Fruit fly (Drosophila melanogaster) whole organism, prepupa: ENCODE measurements around the gene CG12290.

ENCODE experiments used
- Blimp-1 ChIP-seq: fragments of 200-800 bp; sonication (Bioruptor generic); optimal IDR thresholded peaks from 3 replicates; lab custom pipeline; 2017; ENCODE audit warnings: missing biosample characterization, missing genetic modification characterization, mild to moderate bottlenecking, moderate library complexity, missing genetic modification reagents
- CG10631 ChIP-seq: fragments of 200-800 bp; sonication (Bioruptor generic); optimal IDR thresholded peaks from 2 replicates; lab custom pipeline; 2016; ENCODE audit warnings: missing biosample characterization, missing genetic modification characterization
- CG11294 ChIP-seq: fragments of 200-800 bp; sonication (Bioruptor generic); IDR thresholded peaks from 2 replicates; pipeline ENCODE4 v1.3.6; 2022; ENCODE audit warnings: missing biosample characterization, missing genetic modification characterization
- CG11762 ChIP-seq: fragments of 200-800 bp; sonication (Bioruptor generic); optimal IDR thresholded peaks from 3 replicates; lab custom pipeline; 2016; ENCODE audit warnings: missing biosample characterization, missing genetic modification characterization; ENCODE audit not compliant: insufficient read depth
- CG11902 ChIP-seq: fragments of 200-800 bp; sonication (Bioruptor generic); optimal IDR thresholded peaks from 3 replicates; lab custom pipeline; 2016; ENCODE audit warnings: missing biosample characterization, missing genetic modification characterization
- CG15336 ChIP-seq: fragments of 200-800 bp; sonication (Bioruptor generic); IDR thresholded peaks from 2 replicates; pipeline ENCODE4 v1.3.6; 2022; ENCODE audit warnings: missing biosample characterization, missing genetic modification characterization
- CG16779 ChIP-seq: fragments of 200-800 bp; sonication (Bioruptor generic); optimal IDR thresholded peaks from 3 replicates; lab custom pipeline; 2017; ENCODE audit warnings: missing biosample characterization, mild to moderate bottlenecking, missing genetic modification characterization
- CG3032 ChIP-seq: fragments of 200-800 bp; optimal IDR thresholded peaks from 2 replicates; lab custom pipeline; 2019; ENCODE audit warnings: missing biosample characterization, mild to moderate bottlenecking, missing genetic modification characterization, moderate library complexity
- CG31627 ChIP-seq: fragments of 200-800 bp; sonication (Bioruptor generic); optimal IDR thresholded peaks from 3 replicates; lab custom pipeline; 2016; ENCODE audit warnings: missing biosample characterization, missing genetic modification characterization
- CG32006 ChIP-seq: fragments of 200-800 bp; sonication (Bioruptor generic); optimal IDR thresholded peaks from 3 replicates; lab custom pipeline; 2017; ENCODE audit warnings: missing biosample characterization, mild to moderate bottlenecking, missing genetic modification characterization
- CG34406 ChIP-seq: fragments of 200-800 bp; sonication (Bioruptor generic); optimal IDR thresholded peaks from 3 replicates; lab custom pipeline; 2016; ENCODE audit warnings: missing biosample characterization, missing genetic modification characterization
- CG3919 ChIP-seq: fragments of 200-800 bp; sonication (Bioruptor generic); optimal IDR thresholded peaks from 3 replicates; lab custom pipeline; 2016; ENCODE audit warnings: missing biosample characterization, missing genetic modification characterization
- CG4318 ChIP-seq: fragments of 200-800 bp; sonication (Bioruptor generic); optimal IDR thresholded peaks from 3 replicates; lab custom pipeline; 2017; ENCODE audit warnings: missing biosample characterization, mild to moderate bottlenecking, missing genetic modification characterization
- CG6276 ChIP-seq: fragments of 200-800 bp; sonication (Bioruptor generic); optimal IDR thresholded peaks from 2 replicates; lab custom pipeline; 2017; ENCODE audit warnings: missing biosample characterization, mild to moderate bottlenecking, missing genetic modification characterization
- CG6792 ChIP-seq: fragments of 200-800 bp; sonication (Bioruptor generic); optimal IDR thresholded peaks from 3 replicates; lab custom pipeline; 2016; ENCODE audit warnings: missing biosample characterization, missing genetic modification characterization
- CG6808 ChIP-seq: fragments of 200-800 bp; sonication (Bioruptor generic); optimal IDR thresholded peaks from 3 replicates; lab custom pipeline; 2017; ENCODE audit warnings: missing biosample characterization, missing genetic modification characterization, mild to moderate bottlenecking, moderate library complexity, missing genetic modification reagents
- CG6854 ChIP-seq: fragments of 200-800 bp; sonication (Bioruptor generic); optimal IDR thresholded peaks from 2 replicates; lab custom pipeline; 2017; ENCODE audit warnings: missing biosample characterization, mild to moderate bottlenecking, missing genetic modification characterization
- CG7368 ChIP-seq: fragments of 200-800 bp; sonication (Bioruptor generic); optimal IDR thresholded peaks from 3 replicates; lab custom pipeline; 2016; ENCODE audit warnings: missing biosample characterization, missing genetic modification characterization
- CG8119 ChIP-seq: fragments of 200-800 bp; sonication (Bioruptor generic); IDR thresholded peaks from 3 replicates; pipeline ENCODE4 v1.3.6; 2022; ENCODE audit warnings: missing biosample characterization, missing genetic modification characterization
- CG8319 ChIP-seq: fragments of 200-800 bp; sonication (Bioruptor generic); optimal IDR thresholded peaks from 3 replicates; lab custom pipeline; 2016; ENCODE audit warnings: missing biosample characterization, missing genetic modification characterization
- CG8632 ChIP-seq: fragments of 200-800 bp; sonication (Bioruptor generic); optimal IDR thresholded peaks from 3 replicates; lab custom pipeline; 2016; ENCODE audit warnings: missing biosample characterization, missing genetic modification characterization
- CG9139 ChIP-seq: fragments of 200-800 bp; sonication (Bioruptor generic); optimal IDR thresholded peaks from 3 replicates; lab custom pipeline; 2017; ENCODE audit warnings: missing biosample characterization, mild to moderate bottlenecking, missing genetic modification characterization
- Eip75B ChIP-seq: fragments of 200-800 bp; sonication (Bioruptor generic); optimal IDR thresholded peaks from 3 replicates; lab custom pipeline; 2016; ENCODE audit warnings: missing biosample characterization, missing genetic modification characterization
- Eip78C ChIP-seq: fragments of 200-800 bp; sonication (Bioruptor generic); peaks from one replicate; lab custom pipeline; 2016; ENCODE audit warnings: missing biosample characterization, missing genetic modification characterization
- Gug ChIP-seq: fragments of 200-800 bp; sonication (Bioruptor generic); IDR thresholded peaks from 2 replicates; pipeline ENCODE4 v1.3.6; 2022; ENCODE audit warnings: missing biosample characterization, missing genetic modification characterization
- Hr38 ChIP-seq: sonication (Bioruptor generic); optimal IDR thresholded peaks from 2 replicates; lab custom pipeline; 2016; ENCODE audit warnings: missing biosample characterization, missing genetic modification characterization
- Hr39 ChIP-seq: fragments of 200-800 bp; sonication (Bioruptor generic); optimal IDR thresholded peaks from 2 replicates; lab custom pipeline; 2016; ENCODE audit warnings: missing biosample characterization, missing genetic modification characterization
- Lpt ChIP-seq: fragments of 200-800 bp; sonication (Bioruptor generic); optimal IDR thresholded peaks from 3 replicates; lab custom pipeline; 2016; ENCODE audit warnings: missing biosample characterization, missing genetic modification characterization
- Smox ChIP-seq: fragments of 200-800 bp; sonication (Bioruptor generic); optimal IDR thresholded peaks from 3 replicates; lab custom pipeline; 2016; ENCODE audit warnings: missing biosample characterization, missing genetic modification characterization
- Sox102F ChIP-seq: fragments of 200-800 bp; sonication (Bioruptor generic); optimal IDR thresholded peaks from 2 replicates; lab custom pipeline; 2016; ENCODE audit warnings: missing biosample characterization, mild to moderate bottlenecking, missing genetic modification characterization
- Sox14 ChIP-seq: fragments of 200-800 bp; sonication (Bioruptor generic); optimal IDR thresholded peaks from 3 replicates; lab custom pipeline; 2016; ENCODE audit warnings: missing biosample characterization, missing genetic modification characterization
- achi ChIP-seq: fragments of 200-800 bp; sonication (Bioruptor generic); optimal IDR thresholded peaks from 3 replicates; lab custom pipeline; 2016; ENCODE audit warnings: missing biosample characterization, missing genetic modification characterization
- acj6 ChIP-seq: fragments of 200-800 bp; sonication (Bioruptor generic); optimal IDR thresholded peaks from 3 replicates; lab custom pipeline; 2016; ENCODE audit warnings: missing biosample characterization, missing genetic modification characterization
- dac ChIP-seq: fragments of 200-800 bp; sonication (Bioruptor generic); optimal IDR thresholded peaks from 2 replicates; lab custom pipeline; 2017; ENCODE audit warnings: missing biosample characterization, mild to moderate bottlenecking, missing genetic modification characterization
- dsx ChIP-seq: fragments of 200-800 bp; optimal IDR thresholded peaks from 3 replicates; lab custom pipeline; 2019; ENCODE audit warnings: missing biosample characterization, mild to moderate bottlenecking, missing genetic modification characterization, moderate library complexity; ENCODE audit not compliant: poor library complexity, severe bottlenecking
- eg ChIP-seq: fragments of 200-800 bp; sonication (Bioruptor generic); IDR thresholded peaks from 3 replicates; pipeline ENCODE4 v1.3.6; 2022; ENCODE audit warnings: missing biosample characterization, missing genetic modification characterization
- esn ChIP-seq: fragments of 200-800 bp; sonication (Bioruptor generic); optimal IDR thresholded peaks from 2 replicates; lab custom pipeline; 2016; ENCODE audit warnings: missing biosample characterization, mild to moderate bottlenecking, missing genetic modification characterization, moderate library complexity
- fd59A ChIP-seq: fragments of 200-800 bp; sonication (Bioruptor generic); optimal IDR thresholded peaks from 2 replicates; lab custom pipeline; 2017; ENCODE audit warnings: missing biosample characterization, mild to moderate bottlenecking, missing genetic modification characterization, missing genetic modification reagents
- fd85E ChIP-seq: fragments of 200-800 bp; sonication (Bioruptor generic); optimal IDR thresholded peaks from 3 replicates; lab custom pipeline; 2016; ENCODE audit warnings: missing biosample characterization, missing genetic modification characterization
- fkh ChIP-seq: fragments of 200-800 bp; sonication (Bioruptor generic); optimal IDR thresholded peaks from 3 replicates; lab custom pipeline; 2017; ENCODE audit warnings: missing biosample characterization, mild to moderate bottlenecking, missing genetic modification characterization, moderate library complexity
- net ChIP-seq: fragments of 200-800 bp; sonication (Bioruptor generic); optimal IDR thresholded peaks from 3 replicates; lab custom pipeline; 2016; ENCODE audit warnings: missing biosample characterization, missing genetic modification characterization
- salr ChIP-seq, 2 experiments: fragments of 200-800 bp; sonication (Bioruptor generic); optimal IDR thresholded peaks; 3 replicates each; lab custom pipeline; 2016 to 2018; ENCODE audit warnings: missing biosample characterization in 2 of 2, missing genetic modification characterization in 2 of 2, mild to moderate bottlenecking in 1 of 2
- spab ChIP-seq: fragments of 200-800 bp; sonication (Bioruptor generic); optimal IDR thresholded peaks from 2 replicates; lab custom pipeline; 2017; ENCODE audit warnings: missing biosample characterization, mild to moderate bottlenecking, missing genetic modification characterization, missing genetic modification reagents
- ss ChIP-seq, 2 experiments: fragments of 200-800 bp; sonication (Bioruptor generic); optimal IDR thresholded peaks; 2 replicates in 1 of 2; 3 replicates in 1 of 2; lab custom pipeline; 2017 to 2018; ENCODE audit warnings: mild to moderate bottlenecking in 2 of 2, missing biosample characterization in 2 of 2, missing genetic modification characterization in 2 of 2, moderate library complexity in 1 of 2
- svp ChIP-seq: fragments of 200-800 bp; sonication (Bioruptor generic); peaks from one replicate; lab custom pipeline; 2016; ENCODE audit warnings: missing biosample characterization, missing genetic modification characterization
- topi ChIP-seq: fragments of 200-800 bp; sonication (Bioruptor generic); optimal IDR thresholded peaks from 3 replicates; lab custom pipeline; 2016; ENCODE audit warnings: missing biosample characterization, missing genetic modification characterization
- vri ChIP-seq: fragments of 200-800 bp; sonication (Bioruptor generic); optimal IDR thresholded peaks from 3 replicates; lab custom pipeline; 2016; ENCODE audit warnings: missing biosample characterization, mild to moderate bottlenecking, missing genetic modification characterization

CG12290 gene

DNA sequence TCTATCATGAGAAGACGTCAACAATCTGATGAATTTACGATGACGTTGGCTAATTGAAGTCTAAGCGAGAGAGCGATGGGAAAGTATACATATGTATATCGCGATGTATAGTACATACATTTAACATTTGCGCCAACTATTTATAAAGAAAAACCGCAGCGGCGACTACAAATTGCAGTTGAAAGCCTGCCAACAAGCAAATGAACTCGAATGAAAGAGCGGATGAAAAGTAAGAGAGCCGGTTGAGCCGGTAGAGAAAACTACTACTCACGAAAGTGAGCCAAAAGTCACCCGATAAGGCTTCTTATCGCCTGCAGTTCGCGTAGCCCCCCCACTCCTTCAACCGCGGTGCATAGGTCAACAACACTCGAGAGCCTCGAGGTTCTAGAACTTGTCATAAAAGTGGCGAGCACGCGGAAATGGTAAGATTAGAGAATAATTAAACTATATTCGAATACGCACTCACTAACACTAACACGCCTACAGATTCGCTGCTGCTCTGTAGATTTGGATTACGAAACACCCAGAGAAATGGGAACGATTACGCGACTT lies 30.7 kb downstream of the CG12290 start:
- TF ChIP-seq eg (GFP tag; lab: Robert Waterston, UW): peak; percentile 20; the same call in 1 of the 3 replicates
- no peak for TF ChIP-seq Gug
- TF ChIP-seq CG9139 (GFP tag; lab: Kevin White, UChicago): peak; percentile 27
- peak; percentile 46 for TF ChIP-seq CG6276 (GFP tag; lab: Kevin White, UChicago)
- peak; percentile 47 for TF ChIP-seq CG16779 (tag; lab: Kevin White, UChicago)
- TF ChIP-seq ss (GFP tag; optimal IDR thresholded peaks at IDR 0.05; lab: Kevin White, UChicago): peak; percentile 53 to 63
- TF ChIP-seq acj6 (GFP tag; lab: Kevin White, UChicago): no peak
- peak; percentile 96 for TF ChIP-seq svp

DNA sequence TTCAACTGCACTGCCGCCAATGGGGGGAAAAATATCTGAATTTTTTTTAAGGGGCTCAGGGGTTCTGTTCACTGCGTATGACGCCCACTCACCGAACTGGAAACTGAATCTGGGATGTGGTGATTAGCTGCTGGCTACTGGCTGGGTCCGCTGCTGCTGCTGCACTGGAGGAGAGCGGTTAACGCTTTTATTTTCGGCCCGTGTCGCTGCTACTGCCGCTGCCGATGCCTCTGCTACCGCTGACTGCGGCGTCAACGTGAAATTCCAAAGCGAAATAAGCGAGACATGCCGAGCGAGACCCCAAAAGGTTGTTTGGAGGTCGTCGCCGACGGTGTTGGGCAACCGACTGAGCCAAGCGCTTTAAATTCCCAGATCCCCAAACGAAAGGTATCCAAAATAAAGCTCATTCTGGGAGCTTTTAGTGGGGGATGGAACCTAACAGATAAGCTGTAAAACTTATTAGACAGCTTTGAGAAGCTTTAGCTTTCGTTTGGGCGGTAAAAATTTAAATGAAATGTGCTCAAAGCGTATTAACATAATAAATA lies 31.3 kb downstream of the CG12290 start, which contains the start of gene Ald1:
Ald1 (minus strand) TSS at position 348 of the 545 bp plus-strand sequence.
- TF ChIP-seq Eip75B (GFP tag; lab: Kevin White, UChicago) (peak; percentile 37), CG4318 (GFP tag; lab: Kevin White, UChicago) (no peak), Eip78C (peak; percentile 74), Sox102F (GFP tag; lab: Kevin White, UChicago) (no peak), CG6276 (GFP tag; lab: Kevin White, UChicago) (no peak), CG8632 (GFP tag; lab: Kevin White, UChicago) (no peak), Hr38 (GFP tag; lab: Kevin White, UChicago) (no peak), CG34406 (no peak), topi (no peak), CG15336 (GFP tag; lab: Robert Waterston, UW) (no peak), CG31627 (no peak), CG3032 (tag; lab: Kevin White, UChicago) (no peak), CG8319 (GFP tag; lab: Kevin White, UChicago) (no peak), CG7368 (GFP tag; lab: Kevin White, UChicago) (no peak), salr (GFP tag; optimal IDR thresholded peaks at IDR 0.05; lab: Kevin White, UChicago) (no peak), Smox (GFP tag; lab: Kevin White, UChicago) (no peak), CG8119 (GFP tag; lab: Robert Waterston, UW) (peak; percentile 66), CG3919 (peak; percentile 22), CG11902 (GFP tag; lab: Kevin White, UChicago) (no peak), esn (GFP tag; lab: Kevin White, UChicago) (no peak), CG10631 (GFP tag; lab: Kevin White, UChicago) (no peak), Hr39 (GFP tag; lab: Kevin White, UChicago) (no peak), acj6 (GFP tag; lab: Kevin White, UChicago) (no peak), vri (GFP tag; lab: Kevin White, UChicago) (peak; percentile 88), Blimp-1 (GFP tag; lab: Kevin White, UChicago) (peak; percentile 11), eg (GFP tag; lab: Robert Waterston, UW) (0 out of 3 replicates have a peak, but pooled peaks have one; percentile 9), CG6792 (GFP tag; lab: Kevin White, UChicago) (no peak), fkh (no peak), svp (peak; percentile 90), Lpt (GFP tag; lab: Kevin White, UChicago) (no peak), CG11294 (no peak; the same call in 1 of the 2 replicates), fd59A (GFP tag; lab: Kevin White, UChicago) (no peak), ss (GFP tag; optimal IDR thresholded peaks at IDR 0.05; lab: Kevin White, UChicago) (peak in 1 of 2 experiments; percentile 44), CG9139 (GFP tag; lab: Kevin White, UChicago) (peak; percentile 13), fd85E (no peak), Gug (no peak), dac (GFP tag; lab: Kevin White, UChicago) (peak; percentile 7), achi (GFP tag; lab: Kevin White, UChicago) (no peak), CG16779 (tag; lab: Kevin White, UChicago) (no peak), dsx (GFP tag; lab: Kevin White, UChicago) (no peak), CG32006 (GFP tag; lab: Kevin White, UChicago) (no peak), net (GFP tag; lab: Kevin White, UChicago) (peak; percentile 50), spab (no peak), CG6854 (GFP tag; lab: Kevin White, UChicago) (peak; percentile 46), CG6808 (GFP tag; lab: Kevin White, UChicago) (no peak), CG11762 (no peak), Sox14 (GFP tag; lab: Kevin White, UChicago) (no peak)
